Worm (Caenorhabditis elegans) whole organism, mixed stage, embryonic: ENCODE measurements around the gene fkb-1.

Source experiments
- ceh-43 ChIP-seq: fragments of 200-800 bp; sonication (Bioruptor generic); optimal IDR thresholded peaks from 2 replicates; lab custom pipeline; 2018; ENCODE audit warnings: mild to moderate bottlenecking, missing genetic modification characterization, moderate library complexity, missing compliant biosample characterization
- elt-1 ChIP-seq: sonication (generic microtip); optimal IDR thresholded peaks from 2 replicates; lab custom pipeline; 2017; ENCODE audit warnings: missing genetic modification characterization, mild to moderate bottlenecking, missing compliant biosample characterization, antibody characterized with exemption, moderate library complexity, borderline replicate concordance; ENCODE audit not compliant: insufficient read depth
- elt-3 ChIP-seq: fragments of 150-350 bp; optimal IDR thresholded peaks from 2 replicates; lab custom pipeline; 2014; ENCODE audit warnings: missing biosample characterization, missing genetic modification characterization
- hlh-1 ChIP-seq: fragments of 150-350 bp; optimal IDR thresholded peaks from 2 replicates; lab custom pipeline; 2014; ENCODE audit warnings: missing biosample characterization, missing genetic modification reagents, missing genetic modification characterization
- lin-13 ChIP-seq: fragments of 150-350 bp; optimal IDR thresholded peaks from 2 replicates; lab custom pipeline; 2014; ENCODE audit warnings: missing biosample characterization, missing genetic modification characterization
- lsy-2 ChIP-seq: fragments of 150-350 bp; optimal IDR thresholded peaks from 2 replicates; lab custom pipeline; 2014; ENCODE audit warnings: missing biosample characterization, missing genetic modification characterization
- mep-1 ChIP-seq: fragments of 150-350 bp; optimal IDR thresholded peaks from 2 replicates; lab custom pipeline; 2017; ENCODE audit warnings: missing biosample characterization, missing genetic modification reagents, missing genetic modification characterization, inconsistent platforms
- nhr-12 ChIP-seq: fragments of 150-350 bp; optimal IDR thresholded peaks from 2 replicates; lab custom pipeline; 2014; ENCODE audit warnings: missing biosample characterization, missing genetic modification characterization
- nhr-237 ChIP-seq: fragments of 150-350 bp; optimal IDR thresholded peaks from 2 replicates; lab custom pipeline; 2014; ENCODE audit warnings: missing biosample characterization, missing genetic modification characterization
- nhr-76 ChIP-seq: sonication (generic microtip); optimal IDR thresholded peaks from 2 replicates; lab custom pipeline; 2017; ENCODE audit warnings: missing biosample characterization, missing genetic modification characterization
- pha-4 ChIP-seq: fragments of 150-350 bp; optimal IDR thresholded peaks from 2 replicates; lab custom pipeline; 2018; ENCODE audit warnings: missing biosample characterization, missing genetic modification reagents, missing genetic modification characterization
- sptf-1 ChIP-seq: sonication (generic microtip); optimal IDR thresholded peaks from 2 replicates; lab custom pipeline; 2017; ENCODE audit warnings: mild to moderate bottlenecking, missing genetic modification characterization, moderate library complexity, missing compliant biosample characterization
- unc-62 ChIP-seq: fragments of 150-350 bp; optimal IDR thresholded peaks from 2 replicates; lab custom pipeline; 2014; ENCODE audit warnings: missing biosample characterization, missing genetic modification reagents, missing genetic modification characterization
- ztf-11 ChIP-seq: fragments of 150-350 bp; optimal IDR thresholded peaks from 2 replicates; lab custom pipeline; 2014; ENCODE audit warnings: missing biosample characterization, missing genetic modification characterization

- TF ChIP-seq nhr-12, result no peak
- TF ChIP-seq nhr-76 (tag; lab: Kevin White, UChicago), result no peak
- TF ChIP-seq elt-3 (tag; lab: Kevin White, UChicago), result no peak
- TF ChIP-seq sptf-1 (tag; lab: Kevin White, UChicago), result no peak
- no peak for TF ChIP-seq lin-13 (tag; lab: Kevin White, UChicago)
- TF ChIP-seq hlh-1, result no peak
- no peak for TF ChIP-seq unc-62 (GFP tag; lab: Kevin White, UChicago)
- no peak for TF ChIP-seq ceh-43 (GFP tag; lab: Kevin White, UChicago)
- no peak for TF ChIP-seq ztf-11 (tag; lab: Kevin White, UChicago)
- peak; percentile 7 for TF ChIP-seq pha-4 (tag; lab: Kevin White, UChicago)
- no peak for TF ChIP-seq elt-1 (tag; lab: Kevin White, UChicago)
- no peak for TF ChIP-seq lsy-2 (tag; lab: Kevin White, UChicago)
- TF ChIP-seq nhr-237 (tag; lab: Kevin White, UChicago), result no peak
- TF ChIP-seq mep-1 (tag; lab: Kevin White, UChicago), result no peak
Measured at ce11 chrIV:11026648-11027047, 9.7 kb upstream of the fkb-1 start.
